Worm (Caenorhabditis elegans) whole organism, late embryonic: ENCODE results near the gene sre-48.
"Not testable (repeated sequence)": the region's sequence is repeated elsewhere in the genome, so short reads cannot be mapped to it uniquely, and the experiment has no call there.

Source experiments
- K02D7.2 ChIP-seq: sonication (generic microtip); optimal IDR thresholded peaks from 2 replicates; lab custom pipeline; 2017; ENCODE audit warnings: mild to moderate bottlenecking, missing genetic modification characterization, missing compliant biosample characterization
- T23F11.4 ChIP-seq: fragments of 200-800 bp; sonication (Bioruptor generic); optimal IDR thresholded peaks from 2 replicates; lab custom pipeline; 2018; ENCODE audit warnings: mild to moderate bottlenecking, missing genetic modification characterization, missing compliant biosample characterization
- Y22D7AL.16 ChIP-seq: sonication (generic microtip); optimal IDR thresholded peaks from 2 replicates; lab custom pipeline; 2016; ENCODE audit warnings: missing genetic modification characterization, missing compliant biosample characterization
- ahr-1 ChIP-seq: sonication (generic microtip); optimal IDR thresholded peaks from 2 replicates; lab custom pipeline; 2016; ENCODE audit warnings: missing genetic modification characterization, missing compliant biosample characterization
- ceh-18 ChIP-seq: sonication (generic microtip); optimal IDR thresholded peaks from 2 replicates; lab custom pipeline; 2016; ENCODE audit warnings: missing genetic modification characterization, missing compliant biosample characterization
- ceh-19 ChIP-seq: fragments of 200-800 bp; sonication (Bioruptor generic); optimal IDR thresholded peaks from 2 replicates; lab custom pipeline; 2018; ENCODE audit warnings: mild to moderate bottlenecking, missing genetic modification characterization, missing compliant biosample characterization
- ceh-22 ChIP-seq: sonication (generic microtip); optimal IDR thresholded peaks from 2 replicates; lab custom pipeline; 2017; ENCODE audit warnings: missing biosample characterization, missing genetic modification characterization
- ceh-24 ChIP-seq: sonication (generic microtip); optimal IDR thresholded peaks from 2 replicates; lab custom pipeline; 2016; ENCODE audit warnings: mild to moderate bottlenecking, missing genetic modification characterization, missing compliant biosample characterization
- ceh-31 ChIP-seq: sonication (generic microtip); optimal IDR thresholded peaks from 2 replicates; lab custom pipeline; 2016; ENCODE audit warnings: missing genetic modification characterization, missing compliant biosample characterization
- ceh-34 ChIP-seq: sonication (generic microtip); optimal IDR thresholded peaks from 2 replicates; lab custom pipeline; 2016; ENCODE audit warnings: mild to moderate bottlenecking, missing genetic modification characterization, missing compliant biosample characterization
- ceh-6 ChIP-seq: fragments of 200-800 bp; sonication (Bioruptor generic); optimal IDR thresholded peaks from 2 replicates; lab custom pipeline; 2018; ENCODE audit warnings: mild to moderate bottlenecking, missing genetic modification characterization, missing compliant biosample characterization
- ceh-9 ChIP-seq: sonication (generic microtip); optimal IDR thresholded peaks from 2 replicates; lab custom pipeline; 2016; ENCODE audit warnings: mild to moderate bottlenecking, missing genetic modification characterization, inconsistent platforms, missing compliant biosample characterization
- che-1 ChIP-seq: sonication (generic microtip); optimal IDR thresholded peaks from 2 replicates; lab custom pipeline; 2016; ENCODE audit warnings: mild to moderate bottlenecking, missing genetic modification characterization, missing compliant biosample characterization
- dve-1 ChIP-seq: sonication (generic microtip); optimal IDR thresholded peaks from 2 replicates; lab custom pipeline; 2017; ENCODE audit warnings: antibody characterized with exemption, mild to moderate bottlenecking, missing genetic modification characterization, missing compliant biosample characterization
- eyg-1 ChIP-seq: sonication (generic microtip); optimal IDR thresholded peaks from 2 replicates; lab custom pipeline; 2016; ENCODE audit warnings: missing genotype, missing genetic modification characterization, missing compliant biosample characterization
- fax-1 ChIP-seq: sonication (generic microtip); optimal IDR thresholded peaks from 2 replicates; lab custom pipeline; 2016; ENCODE audit warnings: missing genotype, missing genetic modification characterization, missing compliant biosample characterization
- hlh-13 ChIP-seq: fragments of 200-800 bp; sonication (Bioruptor generic); optimal IDR thresholded peaks from 2 replicates; lab custom pipeline; 2018; ENCODE audit warnings: mild to moderate bottlenecking, missing genetic modification characterization, missing compliant biosample characterization
- hlh-8 ChIP-seq: sonication (generic microtip); optimal IDR thresholded peaks from 2 replicates; lab custom pipeline; 2016; ENCODE audit warnings: missing genotype, missing genetic modification characterization, missing compliant biosample characterization
- lin-11 ChIP-seq: fragments of 200-800 bp; sonication (Bioruptor generic); optimal IDR thresholded peaks from 2 replicates; lab custom pipeline; 2018; ENCODE audit warnings: mild to moderate bottlenecking, missing genetic modification characterization, missing compliant biosample characterization
- mec-3 ChIP-seq: sonication (generic microtip); optimal IDR thresholded peaks from 2 replicates; lab custom pipeline; 2016; ENCODE audit warnings: borderline replicate concordance, missing genetic modification characterization, missing compliant biosample characterization
- nhr-11 ChIP-seq: fragments of 150-350 bp; optimal IDR thresholded peaks from 2 replicates; lab custom pipeline; 2014; ENCODE audit warnings: missing biosample characterization, missing genetic modification characterization
- pha-2 ChIP-seq: sonication (generic microtip); optimal IDR thresholded peaks from 2 replicates; lab custom pipeline; 2017; ENCODE audit warnings: mild to moderate bottlenecking, missing genetic modification characterization, missing compliant biosample characterization
- pha-4 ChIP-seq: fragments of 150-350 bp; optimal IDR thresholded peaks from 2 replicates; lab custom pipeline; 2018; ENCODE audit warnings: missing biosample characterization, missing genetic modification reagents, missing genetic modification characterization
- pqm-1 ChIP-seq: sonication (generic microtip); optimal IDR thresholded peaks from 2 replicates; lab custom pipeline; 2016; ENCODE audit warnings: missing genetic modification characterization, missing compliant biosample characterization
- pros-1 ChIP-seq: fragments of 150-350 bp; optimal IDR thresholded peaks from 2 replicates; lab custom pipeline; 2014; ENCODE audit warnings: missing biosample characterization, missing genetic modification reagents, missing genetic modification characterization
- ref-2 ChIP-seq: sonication (generic microtip); optimal IDR thresholded peaks from 2 replicates; lab custom pipeline; 2016; ENCODE audit warnings: missing genetic modification characterization, missing compliant biosample characterization
- syd-9 ChIP-seq: sonication (generic microtip); optimal IDR thresholded peaks from 2 replicates; lab custom pipeline; 2016; ENCODE audit warnings: mild to moderate bottlenecking, missing genetic modification characterization, moderate library complexity, missing compliant biosample characterization
- tbx-2 ChIP-seq: sonication (generic microtip); optimal IDR thresholded peaks from 2 replicates; lab custom pipeline; 2016; ENCODE audit warnings: missing genetic modification characterization, missing compliant biosample characterization
- tbx-7 ChIP-seq: sonication (generic microtip); optimal IDR thresholded peaks from 2 replicates; lab custom pipeline; 2016; ENCODE audit warnings: missing genotype, missing genetic modification characterization, missing compliant biosample characterization
- ttx-3 ChIP-seq: sonication (generic microtip); optimal IDR thresholded peaks from 2 replicates; lab custom pipeline; 2016; ENCODE audit warnings: missing genetic modification reagents, missing genetic modification characterization, missing compliant biosample characterization
- unc-3 ChIP-seq, 2 experiments: fragments of 200-800 bp in 1 of 2; sonication (Bioruptor generic) in 1 of 2; sonication (generic microtip) in 1 of 2; conservative IDR thresholded peaks in 1 of 2; optimal IDR thresholded peaks in 1 of 2; 2 replicates each; pipeline versions ENCODE4 v1.3.6 to Lab custom; 2016 to 2022; ENCODE audit warnings: missing compliant biosample characterization in 2 of 2, missing genetic modification characterization in 2 of 2, missing genetic modification reagents in 1 of 2
- unc-42 ChIP-seq: sonication (generic microtip); optimal IDR thresholded peaks from 2 replicates; lab custom pipeline; 2016; ENCODE audit warnings: missing genotype, missing genetic modification characterization, missing compliant biosample characterization
- unc-55 ChIP-seq: sonication (generic microtip); optimal IDR thresholded peaks from 2 replicates; lab custom pipeline; 2017; ENCODE audit warnings: missing biosample characterization, missing genetic modification reagents, missing genetic modification characterization
- unc-86 ChIP-seq: sonication (generic microtip); optimal IDR thresholded peaks from 2 replicates; lab custom pipeline; 2016; ENCODE audit warnings: missing genetic modification characterization, missing compliant biosample characterization

Gene sre-48

DNA sequence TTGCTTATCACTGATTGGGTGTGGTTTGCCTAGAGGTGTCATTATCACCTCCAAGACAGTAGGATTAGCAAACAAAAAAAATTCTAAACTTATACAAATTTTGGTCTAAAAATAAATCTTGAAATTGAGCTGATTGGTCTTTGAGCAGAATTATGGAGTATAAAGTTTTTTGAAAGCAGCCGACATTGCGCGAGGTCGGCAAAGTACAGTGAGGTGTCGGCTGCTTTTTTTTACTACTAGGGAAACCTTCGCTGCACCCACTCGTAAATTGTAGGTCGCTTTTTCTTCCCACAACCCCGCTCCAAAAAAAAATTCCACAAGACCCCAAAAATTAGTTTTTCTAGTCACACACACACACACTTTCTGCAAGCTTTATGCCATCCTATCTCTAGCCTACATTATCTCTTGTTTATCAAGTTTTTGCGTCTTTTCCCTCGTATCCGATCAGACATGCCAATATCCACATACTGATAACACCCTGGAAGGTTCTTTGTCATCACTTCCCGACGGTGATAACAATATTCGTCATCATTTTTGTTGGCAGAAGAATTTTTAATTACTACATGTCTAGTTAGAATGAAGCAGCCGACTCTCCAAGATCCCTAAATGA, 24.2 kb upstream of the sre-48 start:
- TF ChIP-seq hlh-13 (GFP tag; lab: Kevin White, UChicago) (no peak), pros-1 (tag; lab: Kevin White, UChicago) (no peak), ref-2 (tag; lab: Kevin White, UChicago) (no peak), ceh-19 (GFP tag; lab: Kevin White, UChicago) (no peak), lin-11 (tag; lab: Kevin White, UChicago) (no peak), unc-42 (no peak), tbx-2 (tag; lab: Kevin White, UChicago) (no peak), ceh-34 (no peak), nhr-11 (tag; lab: Kevin White, UChicago) (no peak), K02D7.2 (tag; lab: Kevin White, UChicago) (no peak), ceh-22 (no peak)

DNA sequence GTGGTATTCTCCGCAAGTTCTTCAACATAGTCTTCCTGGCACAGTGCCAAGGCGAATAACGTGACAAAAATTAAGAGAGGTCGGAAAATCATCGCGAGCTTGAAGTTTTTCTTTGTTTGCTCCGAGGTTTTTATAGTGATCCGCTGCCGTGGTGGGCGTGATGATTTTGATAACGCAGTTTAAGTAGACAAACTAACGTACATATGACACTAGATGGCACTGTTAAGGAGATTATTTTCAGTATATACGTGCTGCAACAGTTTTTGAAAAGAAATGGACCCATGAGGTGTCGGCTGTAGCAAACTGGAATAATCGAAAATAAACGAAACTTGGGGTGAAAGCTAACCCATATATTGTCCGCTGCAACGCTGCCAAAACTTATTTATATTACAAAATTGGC, 22.5 kb upstream of the sre-48 start, which contains the start of gene F01D5.5:
TSS of gene F01D5.5 (minus strand) at position 101 of the 400 bp plus-strand sequence.
- TF ChIP-seq unc-86 (no peak), ceh-6 (GFP tag; lab: Kevin White, UChicago) (no peak), che-1 (tag; lab: Kevin White, UChicago) (no peak), unc-55 (GFP tag; lab: Kevin White, UChicago) (no peak), syd-9 (no peak), dve-1 (tag; lab: Kevin White, UChicago) (no peak), ceh-9 (tag; lab: Kevin White, UChicago) (no peak), Y22D7AL.16 (tag; lab: Kevin White, UChicago) (no peak)

DNA sequence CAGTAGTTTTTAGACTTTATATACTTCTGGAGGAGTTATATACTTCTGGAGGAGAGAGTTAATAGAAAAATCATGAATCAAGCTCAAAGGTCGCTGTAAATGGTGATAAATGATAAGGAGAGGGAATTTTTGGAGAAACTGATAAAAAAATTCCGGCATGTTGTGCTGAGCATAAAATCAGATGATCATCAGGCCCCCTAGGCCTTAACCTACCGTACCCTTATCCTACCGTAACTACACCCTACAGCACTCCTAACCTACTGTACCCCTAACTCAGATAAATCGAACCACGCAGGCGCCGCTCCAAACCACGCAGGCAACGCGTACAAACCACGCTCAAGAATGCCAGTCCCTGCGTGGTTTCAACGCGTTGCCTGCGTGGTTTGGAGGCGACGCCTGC, 20.4 kb upstream of the sre-48 start, which contains the start of gene F01D5.3:
TSS of gene F01D5.3 (minus strand) at position 101 of the 400 bp plus-strand sequence.
- TF ChIP-seq T23F11.4 (GFP tag; lab: Kevin White, UChicago); pha-4 (tag; lab: Kevin White, UChicago); lin-11 (tag; lab: Kevin White, UChicago): not testable (repeated sequence)

- TF ChIP-seq mec-3 (tag; lab: Kevin White, UChicago): no peak
- no peak for TF ChIP-seq ahr-1
- no peak for TF ChIP-seq pha-4 (tag; lab: Kevin White, UChicago)
- no peak for TF ChIP-seq ceh-18 (tag; lab: Kevin White, UChicago)
- TF ChIP-seq hlh-8 (tag; lab: Kevin White, UChicago): no peak
- no peak for TF ChIP-seq ttx-3 (tag; lab: Kevin White, UChicago)
- TF ChIP-seq fax-1 (tag; lab: Kevin White, UChicago): no peak
- TF ChIP-seq pha-2 (tag; lab: Kevin White, UChicago): no peak
- no peak for TF ChIP-seq ceh-9 (tag; lab: Kevin White, UChicago)
- no peak for TF ChIP-seq eyg-1 (tag; lab: Kevin White, UChicago)
- no peak for TF ChIP-seq syd-9
- no peak for TF ChIP-seq che-1 (tag; lab: Kevin White, UChicago)
- no peak for TF ChIP-seq unc-42
- no peak for TF ChIP-seq ceh-24 (tag; lab: Kevin White, UChicago)
- TF ChIP-seq unc-3 (GFP tag; conservative IDR thresholded peaks at IDR 0.05; lab: Robert Waterston, UW): no peak
- TF ChIP-seq unc-3 (tag; optimal IDR thresholded peaks at IDR 0.05; lab: Kevin White, UChicago): no peak
- TF ChIP-seq tbx-7 (tag; lab: Kevin White, UChicago): no peak
- no peak for TF ChIP-seq ceh-31 (tag; lab: Kevin White, UChicago)
- no peak for TF ChIP-seq pqm-1 (tag; lab: Kevin White, UChicago)
- TF ChIP-seq hlh-13 (GFP tag; lab: Kevin White, UChicago): no peak
Measured at ce11 chrII:13998964-13999363, 19.3 kb upstream of the sre-48 start, which contains the start of gene F01D5.2. Gene F01D5.2, minus strand, starts transcription at chrII:13999064.
